Worm (Caenorhabditis elegans): ENCODE data around the gene fbxa-82.

Gene fbxa-82

ce11 chrV:15002184-15002690, 50.1 kb downstream of the fbxa-82 start, which contains the start of the genes fib-1 and mut-15 (continued):
- TF ChIP-seq zip-4 (GFP tag; optimal IDR thresholded peaks at IDR 0.05) (peak; percentile 67), nhr-19 (GFP tag; conservative IDR thresholded peaks at IDR 0.05) (peak; percentile 92), fkh-8 (tag; optimal IDR thresholded peaks at IDR 0.05) (peak; percentile 98), lin-35 (GFP tag; optimal IDR thresholded peaks at IDR 0.05) (peak; percentile 90 to 92), elt-3 (tag; optimal IDR thresholded peaks at IDR 0.05) (peak in 4 of 6 experiments; percentile 45 to 85 (median 66)), F16B12.6 (tag; optimal IDR thresholded peaks at IDR 0.05) (peak; percentile 57), fos-1 (tag; optimal IDR thresholded peaks at IDR 0.05) (peak; percentile 79), unc-62 (GFP tag; optimal IDR thresholded peaks at IDR 0.05) (no peak), lsy-2 (tag; optimal IDR thresholded peaks at IDR 0.05) (peak; percentile 95 to 98), unc-130 (tag; optimal IDR thresholded peaks at IDR 0.05) (peak; percentile 90), hpl-2 (GFP tag; optimal IDR thresholded peaks at IDR 0.05) (peak; percentile 65), alr-1 (tag; optimal IDR thresholded peaks at IDR 0.05; ENCODE audit: borderline replicate concordance) (no peak), nhr-12 (tag; optimal IDR thresholded peaks at IDR 0.05) (no peak), blmp-1 (tag; optimal IDR thresholded peaks at IDR 0.05) (peak; percentile 73), unc-86 (tag; optimal IDR thresholded peaks at IDR 0.05) (peak; percentile 88), zag-1 (tag; optimal IDR thresholded peaks at IDR 0.05) (peak; percentile 21), skn-1 (tag; optimal IDR thresholded peaks at IDR 0.05) (peak; percentile 90), pax-3 (tag; optimal IDR thresholded peaks at IDR 0.05) (peak; percentile 99), hlh-17 (GFP tag; optimal IDR thresholded peaks at IDR 0.05; ENCODE audit: borderline replicate concordance) (no peak), nhr-77 (tag; optimal IDR thresholded peaks at IDR 0.05) (peak; percentile 91), mab-9 (GFP tag; IDR thresholded peaks at IDR 0.05) (peak; percentile 82), tbx-2 (tag; optimal IDR thresholded peaks at IDR 0.05) (peak; percentile 93), mdl-1 (tag; optimal IDR thresholded peaks at IDR 0.05) (peak in 1 of 2 experiments; percentile 81), nhr-237 (tag; optimal IDR thresholded peaks at IDR 0.05) (peak; percentile 53), efl-3 (GFP tag; optimal IDR thresholded peaks at IDR 0.05) (peak; percentile 54), unc-98 (GFP tag; IDR thresholded peaks at IDR 0.05) (peak; percentile 70), ets-5 (GFP tag; IDR thresholded peaks at IDR 0.05) (no peak), lin-15B (tag; optimal IDR thresholded peaks at IDR 0.05) (peak; percentile 96), jun-1 (tag; optimal IDR thresholded peaks at IDR 0.05) (peak; percentile 87), nhr-11 (tag; optimal IDR thresholded peaks at IDR 0.05) (peak; percentile 55), isw-1 (GFP tag; IDR thresholded peaks at IDR 0.05) (peak; percentile 96), ztf-4 (tag; optimal IDR thresholded peaks at IDR 0.05) (peak; percentile 72), lir-3 (tag; optimal IDR thresholded peaks at IDR 0.05; ENCODE audit: poor library complexity) (peak; percentile 86), egl-27 (tag; optimal IDR thresholded peaks at IDR 0.05) (peak in 1 of 2 experiments; percentile 45), pqm-1 (tag; optimal IDR thresholded peaks at IDR 0.05) (no peak), snu-23 (GFP tag; optimal IDR thresholded peaks at IDR 0.05) (peak; percentile 97), mef-2 (tag; optimal IDR thresholded peaks at IDR 0.05) (peak; percentile 56), pag-3 (tag; optimal IDR thresholded peaks at IDR 0.05; ENCODE audit: borderline replicate concordance, insufficient read depth) (peak; percentile 71), Y116A8C.19 (tag; optimal IDR thresholded peaks at IDR 0.05; ENCODE audit: borderline replicate concordance) (peak; percentile 40)

ce11 chrV:15001536-15001935, 50.8 kb downstream of the fbxa-82 start:
- TF ChIP-seq aly-2 (tag; optimal IDR thresholded peaks at IDR 0.05) (no peak), nhr-76 (tag; optimal IDR thresholded peaks at IDR 0.05) (no peak), sptf-1 (tag; optimal IDR thresholded peaks at IDR 0.05) (no peak), unc-62 (GFP tag; optimal IDR thresholded peaks at IDR 0.05) (no peak), nhr-71 (tag; optimal IDR thresholded peaks at IDR 0.05) (no peak), C16A3.4 (tag; optimal IDR thresholded peaks at IDR 0.05) (no peak), lin-39 (tag; optimal IDR thresholded peaks at IDR 0.05) (no peak), dpl-1 (GFP tag; optimal IDR thresholded peaks at IDR 0.05) (no peak), hlh-17 (GFP tag; optimal IDR thresholded peaks at IDR 0.05; ENCODE audit: borderline replicate concordance) (no peak), nhr-77 (tag; optimal IDR thresholded peaks at IDR 0.05) (no peak), ceh-90 (tag; optimal IDR thresholded peaks at IDR 0.05) (no peak), pqm-1 (tag; optimal IDR thresholded peaks at IDR 0.05) (no peak), pax-3 (tag; optimal IDR thresholded peaks at IDR 0.05) (no peak), elt-3 (tag; optimal IDR thresholded peaks at IDR 0.05) (no peak), unc-30 (tag; optimal IDR thresholded peaks at IDR 0.05) (no peak), skn-1 (tag; optimal IDR thresholded peaks at IDR 0.05) (no peak), egl-13 (tag; optimal IDR thresholded peaks at IDR 0.05) (no peak), snpc-4 (tag; optimal IDR thresholded peaks at IDR 0.05) (no peak), hlh-4 (tag; optimal IDR thresholded peaks at IDR 0.05) (no peak), xbp-1 (tag; optimal IDR thresholded peaks at IDR 0.05) (no peak)

All from whole organism, L1 larva.